Fruit fly (Drosophila melanogaster) whole organism, embryonic: ENCODE data around the gene Gycalpha99B.

Experiments used
- ATbp ChIP-seq: fragments of 200-800 bp; sonication (Bioruptor generic); optimal IDR thresholded peaks from 2 replicates; lab custom pipeline; 2017; ENCODE audit warnings: missing biosample characterization, mild to moderate bottlenecking, missing genetic modification characterization, missing genetic modification reagents
- Adf1 ChIP-seq: fragments of 200-800 bp; sonication (Bioruptor generic); IDR thresholded peaks from 2 replicates; pipeline ENCODE4 v1.3.6; 2022; ENCODE audit warnings: missing biosample characterization, missing genetic modification characterization
- Aef1 ChIP-seq: fragments of 200-800 bp; sonication (Bioruptor generic); IDR thresholded peaks from 3 replicates; pipeline ENCODE4 v1.3.6; 2022; ENCODE audit warnings: missing biosample characterization, missing genetic modification characterization
- Atf6 ChIP-seq: fragments of 200-800 bp; sonication (Bioruptor generic); IDR thresholded peaks from 2 replicates; pipeline ENCODE4 v1.3.6; 2022; ENCODE audit warnings: missing biosample characterization, missing genetic modification characterization
- Blimp-1 ChIP-seq: fragments of 200-800 bp; sonication (Bioruptor generic); optimal IDR thresholded peaks from 3 replicates; lab custom pipeline; 2018; ENCODE audit warnings: missing biosample characterization, missing genetic modification characterization, mild to moderate bottlenecking, moderate library complexity, missing genetic modification reagents
- CG1024 ChIP-seq: fragments of 200-800 bp; sonication (Bioruptor generic); IDR thresholded peaks from 2 replicates; pipeline ENCODE4 v1.3.6; 2022; ENCODE audit warnings: missing biosample characterization, missing genetic modification characterization
- CG10462 ChIP-seq: fragments of 200-800 bp; sonication (Bioruptor generic); optimal IDR thresholded peaks from 2 replicates; lab custom pipeline; 2016; ENCODE audit warnings: missing biosample characterization, missing genetic modification characterization
- CG11093 ChIP-seq: fragments of 200-800 bp; sonication (Bioruptor generic); IDR thresholded peaks from 3 replicates; pipeline ENCODE4 v1.3.6; 2022; ENCODE audit warnings: missing biosample characterization, missing genetic modification characterization
- CG11247 ChIP-seq: fragments of 200-800 bp; sonication (Bioruptor generic); IDR thresholded peaks from 2 replicates; pipeline ENCODE4 v1.3.6; 2022; ENCODE audit warnings: missing biosample characterization, missing genetic modification characterization
- CG13424 ChIP-seq: fragments of 200-800 bp; sonication (Bioruptor generic); optimal IDR thresholded peaks from 2 replicates; lab custom pipeline; 2019; ENCODE audit warnings: missing biosample characterization, mild to moderate bottlenecking, missing genetic modification characterization, moderate library complexity
- CG1603 ChIP-seq: fragments of 200-800 bp; sonication (Bioruptor generic); optimal IDR thresholded peaks from 2 replicates; lab custom pipeline; 2019; ENCODE audit warnings: missing biosample characterization, mild to moderate bottlenecking, missing genetic modification characterization, moderate library complexity
- CG17829 ChIP-seq: fragments of 200-800 bp; optimal IDR thresholded peaks from 2 replicates; lab custom pipeline; 2019; ENCODE audit warnings: missing biosample characterization, mild to moderate bottlenecking, missing genetic modification characterization, moderate library complexity
- CG17912 ChIP-seq: fragments of 200-800 bp; sonication (Bioruptor generic); optimal IDR thresholded peaks from 2 replicates; lab custom pipeline; 2018; ENCODE audit warnings: missing biosample characterization, mild to moderate bottlenecking, missing genetic modification characterization
- CG2120 ChIP-seq: fragments of 200-800 bp; sonication (Bioruptor generic); optimal IDR thresholded peaks from 3 replicates; lab custom pipeline; 2016; ENCODE audit warnings: missing biosample characterization, missing genetic modification characterization
- CG3838 ChIP-seq: fragments of 200-800 bp; sonication (Bioruptor generic); optimal IDR thresholded peaks from 3 replicates; lab custom pipeline; 2016; ENCODE audit warnings: missing biosample characterization, missing genetic modification characterization
- CG6689 ChIP-seq: fragments of 200-800 bp; sonication (Bioruptor generic); IDR thresholded peaks from 2 replicates; pipeline ENCODE4 v1.3.6; 2022; ENCODE audit warnings: missing biosample characterization, missing genetic modification characterization
- CG7928 ChIP-seq: fragments of 200-800 bp; sonication (Bioruptor generic); optimal IDR thresholded peaks from 2 replicates; lab custom pipeline; 2017; ENCODE audit warnings: missing biosample characterization, mild to moderate bottlenecking, missing genetic modification characterization
- CG9817 ChIP-seq: fragments of 200-800 bp; sonication (Bioruptor generic); optimal IDR thresholded peaks from 2 replicates; lab custom pipeline; 2018; ENCODE audit warnings: missing biosample characterization, mild to moderate bottlenecking, missing genetic modification characterization, moderate library complexity
- CG9932 ChIP-seq: fragments of 200-800 bp; sonication (Bioruptor generic); IDR thresholded peaks from 2 replicates; pipeline ENCODE4 v1.3.6; 2022; ENCODE audit warnings: missing biosample characterization, missing genetic modification characterization
- Chrac-16 ChIP-seq: fragments of 200-800 bp; sonication (Bioruptor generic); optimal IDR thresholded peaks from 3 replicates; lab custom pipeline; 2016; ENCODE audit warnings: missing biosample characterization, missing genetic modification characterization
- Dbx ChIP-seq: fragments of 200-800 bp; sonication (Bioruptor generic); IDR thresholded peaks from 3 replicates; pipeline ENCODE4 v1.3.6; 2022; ENCODE audit warnings: missing biosample characterization, missing genetic modification characterization
- Dref ChIP-seq: fragments of 200-800 bp; sonication (Bioruptor generic); IDR thresholded peaks from 2 replicates; pipeline ENCODE4 v1.3.6; 2022; ENCODE audit warnings: missing biosample characterization, missing genetic modification characterization
- Drgx ChIP-seq: fragments of 200-800 bp; sonication (Bioruptor generic); IDR thresholded peaks from 2 replicates; pipeline ENCODE4 v1.3.6; 2022; ENCODE audit warnings: missing biosample characterization, missing genetic modification characterization
- Fer1 ChIP-seq: fragments of 200-800 bp; sonication (Bioruptor generic); optimal IDR thresholded peaks from 2 replicates; lab custom pipeline; 2017; ENCODE audit warnings: missing biosample characterization, mild to moderate bottlenecking, missing genetic modification characterization
- Lhr ChIP-seq: fragments of 200-800 bp; sonication (Bioruptor generic); optimal IDR thresholded peaks from 3 replicates; lab custom pipeline; 2017; ENCODE audit warnings: mild to moderate bottlenecking, missing biosample characterization, missing genetic modification reagents, missing genetic modification characterization
- MBD-R2 ChIP-seq: fragments of 200-800 bp; sonication (Bioruptor generic); IDR thresholded peaks from 2 replicates; pipeline ENCODE4 v1.3.6; 2022; ENCODE audit warnings: missing biosample characterization, missing genetic modification characterization
- Nf-YA ChIP-seq: fragments of 200-800 bp; sonication (Bioruptor generic); IDR thresholded peaks from 2 replicates; pipeline ENCODE4 v1.3.6; 2022; ENCODE audit warnings: missing biosample characterization, missing genetic modification characterization
- Nf-YB ChIP-seq: fragments of 200-800 bp; sonication (Bioruptor generic); optimal IDR thresholded peaks from 3 replicates; lab custom pipeline; 2019; ENCODE audit warnings: missing biosample characterization, mild to moderate bottlenecking, missing genetic modification characterization, moderate library complexity
- NfI ChIP-seq: fragments of 200-800 bp; sonication (Bioruptor generic); optimal IDR thresholded peaks from 3 replicates; lab custom pipeline; 2018; ENCODE audit warnings: missing biosample characterization, mild to moderate bottlenecking, missing genetic modification characterization, moderate library complexity
- Rx ChIP-seq: fragments of 200-800 bp; sonication (Bioruptor generic); IDR thresholded peaks from 2 replicates; pipeline ENCODE4 v1.3.6; 2022; ENCODE audit warnings: missing biosample characterization, missing genetic modification characterization
- Spps ChIP-seq: fragments of 200-800 bp; sonication (Bioruptor generic); optimal IDR thresholded peaks from 2 replicates; lab custom pipeline; 2018; ENCODE audit warnings: missing biosample characterization, mild to moderate bottlenecking, missing genetic modification characterization
- Trl ChIP-seq, 3 experiments: fragments of >200 bp in 2 of 3; fragments of 200-800 bp in 1 of 3; sonication (Bioruptor generic) in 1 of 3; optimal IDR thresholded peaks; 2 replicates in 1 of 3; 3 replicates in 2 of 3; lab custom pipeline; 2016 to 2017; ENCODE audit warnings: missing biosample characterization in 1 of 3, missing genetic modification characterization in 1 of 3
- ap ChIP-seq: fragments of 200-800 bp; sonication (Bioruptor generic); IDR thresholded peaks from 2 replicates; pipeline ENCODE4 v1.3.6; 2022; ENCODE audit warnings: missing biosample characterization, missing genetic modification characterization
- az2 ChIP-seq: fragments of 200-800 bp; sonication (Bioruptor generic); optimal IDR thresholded peaks from 3 replicates; lab custom pipeline; 2016; ENCODE audit warnings: missing biosample characterization, missing genetic modification characterization
- chif ChIP-seq, 2 experiments: fragments of 200-800 bp; sonication (Bioruptor generic); optimal IDR thresholded peaks; 3 replicates each; lab custom pipeline; 2016; ENCODE audit warnings: missing biosample characterization in 2 of 2, missing genetic modification characterization in 2 of 2
- croc ChIP-seq: fragments of 200-800 bp; sonication (Bioruptor generic); conservative IDR thresholded peaks from 3 replicates; pipeline ENCODE4 v1.3.6; 2022; ENCODE audit warnings: missing biosample characterization, missing genetic modification characterization
- her ChIP-seq: fragments of 200-800 bp; sonication (Bioruptor generic); optimal IDR thresholded peaks from 2 replicates; lab custom pipeline; 2016; ENCODE audit warnings: missing biosample characterization, missing genetic modification characterization
- jumu ChIP-seq: fragments of 200-800 bp; sonication (Bioruptor generic); optimal IDR thresholded peaks from 3 replicates; lab custom pipeline; 2016; ENCODE audit warnings: missing biosample characterization, missing genetic modification characterization
- mld ChIP-seq: fragments of 200-800 bp; sonication (Bioruptor generic); IDR thresholded peaks from 3 replicates; pipeline ENCODE4 v1.3.6; 2022; ENCODE audit warnings: missing biosample characterization, missing genetic modification characterization; ENCODE audit not compliant: partially characterized antibody
- nom ChIP-seq: fragments of 200-800 bp; sonication (Bioruptor generic); optimal IDR thresholded peaks from 2 replicates; lab custom pipeline; 2017; ENCODE audit warnings: missing biosample characterization, missing genetic modification characterization, mild to moderate bottlenecking, moderate library complexity, missing genetic modification reagents
- pita ChIP-seq: fragments of 200-800 bp; sonication (Bioruptor generic); optimal IDR thresholded peaks from 2 replicates; lab custom pipeline; 2017; ENCODE audit warnings: missing biosample characterization, mild to moderate bottlenecking, missing genetic modification characterization
- prd ChIP-seq, 3 experiments: fragments of >200 bp in 2 of 3; fragments of 200-800 bp in 1 of 3; sonication (Bioruptor generic) in 1 of 3; optimal IDR thresholded peaks in 2 of 3; IDR thresholded peaks in 1 of 3; 2 replicates in 2 of 3; 3 replicates in 1 of 3; pipeline versions ENCODE4 v1.3.6 to Lab custom; 2017 to 2022; ENCODE audit warnings: missing biosample characterization in 1 of 3, missing genetic modification characterization in 1 of 3
- psq ChIP-seq: fragments of 200-800 bp; sonication (Bioruptor generic); optimal IDR thresholded peaks from 2 replicates; lab custom pipeline; 2017; ENCODE audit warnings: missing biosample characterization, missing genetic modification characterization
- sc ChIP-seq, 3 experiments: fragments of >200 bp in 2 of 3; fragments of 200-800 bp in 1 of 3; sonication (Bioruptor generic) in 1 of 3; optimal IDR thresholded peaks; 2 replicates in 2 of 3; 3 replicates in 1 of 3; lab custom pipeline; 2017; ENCODE audit warnings: mild to moderate bottlenecking in 1 of 3, missing biosample characterization in 1 of 3, missing genetic modification characterization in 1 of 3, missing genetic modification reagents in 1 of 3
- scrt ChIP-seq: fragments of 200-800 bp; sonication (Bioruptor generic); optimal IDR thresholded peaks from 2 replicates; lab custom pipeline; 2018; ENCODE audit warnings: missing biosample characterization, mild to moderate bottlenecking, missing genetic modification characterization, moderate library complexity
- sd ChIP-seq: fragments of 200-800 bp; sonication (Bioruptor generic); optimal IDR thresholded peaks from 3 replicates; lab custom pipeline; 2018; ENCODE audit warnings: missing biosample characterization, mild to moderate bottlenecking, missing genetic modification characterization, moderate library complexity
- sima ChIP-seq: fragments of 200-800 bp; sonication (Bioruptor generic); optimal IDR thresholded peaks from 2 replicates; lab custom pipeline; 2016; ENCODE audit warnings: missing biosample characterization, missing genetic modification characterization
- stwl ChIP-seq: fragments of 200-800 bp; sonication (Bioruptor generic); optimal IDR thresholded peaks from 3 replicates; lab custom pipeline; 2018; ENCODE audit warnings: missing biosample characterization, mild to moderate bottlenecking, missing genetic modification characterization, moderate library complexity
- wdn ChIP-seq: fragments of 200-800 bp; sonication (Bioruptor generic); IDR thresholded peaks from 2 replicates; pipeline ENCODE4 v1.3.6; 2022; ENCODE audit warnings: missing biosample characterization, missing genetic modification characterization
- zen2 ChIP-seq: fragments of 200-800 bp; sonication (Bioruptor generic); IDR thresholded peaks from 3 replicates; pipeline ENCODE4 v1.3.6; 2022; ENCODE audit warnings: missing biosample characterization, missing genetic modification characterization; ENCODE audit not compliant: partially characterized antibody

The Gycalpha99B gene

DNA sequence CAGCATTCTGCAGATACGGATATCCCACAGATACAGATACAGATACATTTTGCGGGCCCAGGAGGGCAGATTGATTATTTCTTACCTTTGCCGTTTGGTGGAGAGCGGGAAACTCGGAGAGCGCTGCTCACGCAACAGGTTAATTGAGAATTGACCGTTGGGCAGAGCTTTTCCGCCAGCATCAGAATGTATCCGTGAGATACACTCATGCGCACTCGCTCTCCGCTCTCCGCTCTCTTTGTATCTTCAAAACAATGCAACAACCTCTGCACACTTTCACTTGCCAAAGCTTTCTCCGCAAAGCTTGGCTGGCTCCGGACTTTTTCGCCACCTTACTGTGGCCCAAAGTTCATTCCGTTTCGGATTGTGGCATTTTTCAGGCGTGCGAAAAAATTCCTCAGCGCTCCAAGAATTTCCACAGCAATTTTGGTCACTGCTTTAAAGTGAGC, at the start of gene Gycalpha99B, which contains the start of gene CG7582:
Gycalpha99B (plus strand) TSS at position 352 of the 449 bp plus-strand sequence.
CG7582 (minus strand) TSS at position 127 of the 449 bp plus-strand sequence.
- TF ChIP-seq CG6689 (GFP tag; lab: Robert Waterston, UW): peak; percentile 82
- TF ChIP-seq Nf-YA (GFP tag; lab: Robert Waterston, UW): no peak
- TF ChIP-seq CG17829 (tag; lab: Kevin White, UChicago): no peak
- no peak for TF ChIP-seq chif (GFP tag; optimal IDR thresholded peaks at IDR 0.05; lab: Kevin White, UChicago)
- TF ChIP-seq Drgx (GFP tag; lab: Robert Waterston, UW): peak; percentile 38; the same call in 1 of the 2 replicates
- no peak for TF ChIP-seq Lhr (GFP tag; lab: Kevin White, UChicago)
- TF ChIP-seq Rx (GFP tag; lab: Robert Waterston, UW): no peak
- no peak for TF ChIP-seq CG2120 (GFP tag; lab: Kevin White, UChicago)
- peak; percentile 44 for TF ChIP-seq nom
- TF ChIP-seq Blimp-1 (GFP tag; lab: Kevin White, UChicago): peak; percentile 99
- TF ChIP-seq zen2 (GFP tag; lab: Robert Waterston, UW): no peak
- peak; percentile 99 for TF ChIP-seq scrt
- no peak for TF ChIP-seq jumu
- no peak for TF ChIP-seq Nf-YB (GFP tag; lab: Kevin White, UChicago)
- TF ChIP-seq CG17912 (GFP tag; lab: Kevin White, UChicago): no peak
- no peak for TF ChIP-seq NfI (GFP tag; lab: Kevin White, UChicago)
- TF ChIP-seq ATbp (GFP tag; lab: Kevin White, UChicago): no peak
- TF ChIP-seq Chrac-16 (GFP tag; lab: Kevin White, UChicago): no peak
- no peak for TF ChIP-seq CG9932
- no peak for TF ChIP-seq CG10462
- no peak for TF ChIP-seq Atf6 (GFP tag; lab: Robert Waterston, UW)
- TF ChIP-seq az2 (GFP tag; lab: Kevin White, UChicago): no peak
- no peak; the same call in 1 of the 2 replicates for TF ChIP-seq MBD-R2 (GFP tag; lab: Robert Waterston, UW)
- TF ChIP-seq prd (optimal IDR thresholded peaks at IDR 0.05; lab: Kevin White, UChicago): no peak
- no peak for TF ChIP-seq prd (GFP tag; IDR thresholded peaks at IDR 0.05; lab: Robert Waterston, UW)
- TF ChIP-seq stwl (tag; lab: Kevin White, UChicago): no peak
- no peak for TF ChIP-seq Dbx (GFP tag; lab: Robert Waterston, UW)
- no peak for TF ChIP-seq CG1603 (tag; lab: Kevin White, UChicago)
- TF ChIP-seq wdn (GFP tag; lab: Robert Waterston, UW): no peak
- no peak for TF ChIP-seq sc (optimal IDR thresholded peaks at IDR 0.05; lab: Kevin White, UChicago)
- no peak for TF ChIP-seq sc (GFP tag; optimal IDR thresholded peaks at IDR 0.05; lab: Kevin White, UChicago)
- TF ChIP-seq Trl (optimal IDR thresholded peaks at IDR 0.05; lab: Kevin White, UChicago): peak; percentile 87 to 89
- no peak for TF ChIP-seq Trl (GFP tag; optimal IDR thresholded peaks at IDR 0.05; lab: Kevin White, UChicago)
- no peak for TF ChIP-seq CG11247 (GFP tag; lab: Robert Waterston, UW)
- TF ChIP-seq CG1024 (GFP tag; lab: Robert Waterston, UW): no peak
- TF ChIP-seq Aef1 (GFP tag; lab: Robert Waterston, UW): no peak
- no peak for TF ChIP-seq CG9817 (tag; lab: Kevin White, UChicago)
- no peak for TF ChIP-seq Fer1 (GFP tag; lab: Kevin White, UChicago)
- no peak for TF ChIP-seq CG11093 (GFP tag; lab: Robert Waterston, UW)
- TF ChIP-seq her (GFP tag; lab: Kevin White, UChicago): no peak
- TF ChIP-seq Spps: no peak
- TF ChIP-seq Dref (GFP tag; lab: Robert Waterston, UW): no peak
- no peak for TF ChIP-seq CG3838 (GFP tag; lab: Kevin White, UChicago)
- no peak for TF ChIP-seq Adf1 (GFP tag; lab: Robert Waterston, UW)
- TF ChIP-seq CG13424 (tag; lab: Kevin White, UChicago): no peak
- TF ChIP-seq psq (GFP tag; lab: Kevin White, UChicago): no peak
- no peak for TF ChIP-seq sima (GFP tag; lab: Kevin White, UChicago)
- no peak for TF ChIP-seq mld (GFP tag; lab: Robert Waterston, UW)
- no peak for TF ChIP-seq croc (GFP tag; lab: Robert Waterston, UW)
- no peak for TF ChIP-seq ap (GFP tag; lab: Robert Waterston, UW)
- TF ChIP-seq sd: peak; percentile 89
- no peak for TF ChIP-seq CG7928 (GFP tag; lab: Kevin White, UChicago)
- no peak for TF ChIP-seq pita (GFP tag; lab: Kevin White, UChicago)
